Worm (Caenorhabditis elegans): ENCODE data around the gene F55G1.15.

DNA sequence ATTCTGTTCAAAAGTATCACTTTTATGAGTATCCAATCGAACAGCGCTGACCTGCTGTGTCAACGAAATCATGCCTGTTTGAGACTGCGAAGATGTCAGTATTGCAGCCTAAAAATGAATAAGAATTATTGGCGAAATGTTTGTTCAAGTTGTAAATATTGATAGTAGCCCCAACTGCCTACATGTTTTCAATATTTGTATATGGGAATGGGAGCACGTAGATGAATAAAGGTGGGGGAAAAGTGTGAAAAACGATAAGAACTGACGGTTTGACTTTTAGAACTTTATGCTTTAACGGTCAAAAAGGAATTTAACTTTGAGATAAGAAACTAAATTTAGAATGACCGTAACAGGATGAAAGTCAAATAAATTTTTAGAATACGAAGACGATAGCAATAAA is 19.0 kb upstream of the F55G1.15 start:
- TF ChIP-seq klf-2 (GFP tag; conservative IDR thresholded peaks at IDR 0.05) (no peak), ztf-23 (GFP tag; IDR thresholded peaks at IDR 0.05) (no peak), T22C8.4 (GFP tag; IDR thresholded peaks at IDR 0.05) (no peak), med-1 (GFP tag; optimal IDR thresholded peaks at IDR 0.05; ENCODE audit: insufficient read depth) (no peak), ztf-29 (GFP tag; IDR thresholded peaks at IDR 0.05) (no peak), ref-1 (GFP tag; conservative IDR thresholded peaks at IDR 0.05) (no peak)
